Worm (Caenorhabditis elegans) whole organism, young adult: ENCODE results near the gene elmd-1.

Experiments
- F23B12.7 ChIP-seq: sonication (generic microtip); optimal IDR thresholded peaks from 2 replicates; lab custom pipeline; 2017; ENCODE audit warnings: missing genetic modification characterization, mild to moderate bottlenecking, missing compliant biosample characterization, antibody characterized with exemption, moderate library complexity; ENCODE audit not compliant: insufficient read depth
- ama-1 ChIP-seq, 3 experiments: fragments of 150-350 bp in 1 of 3; sonication (generic microtip) in 2 of 3; optimal IDR thresholded peaks; 2 replicates each; lab custom pipeline; 2014 to 2018; ENCODE audit warnings: missing biosample characterization in 2 of 3, missing genetic modification characterization in 2 of 3, missing genetic modification reagents in 2 of 3
- ceh-27 ChIP-seq: fragments of 200-800 bp; sonication (Bioruptor generic); optimal IDR thresholded peaks from 2 replicates; lab custom pipeline; 2018; ENCODE audit warnings: mild to moderate bottlenecking, missing genetic modification characterization, moderate library complexity, missing compliant biosample characterization
- ceh-58 ChIP-seq: fragments of 200-800 bp; sonication (Bioruptor generic); IDR thresholded peaks from 2 replicates; pipeline ENCODE4 v1.3.6; 2022; ENCODE audit warnings: missing genetic modification characterization, missing compliant biosample characterization
- dpl-1 ChIP-seq: fragments of 150-350 bp; optimal IDR thresholded peaks from 2 replicates; lab custom pipeline; 2014; ENCODE audit warnings: missing biosample characterization, missing genetic modification reagents, missing genetic modification characterization
- lag-1 ChIP-seq: fragments of 200-800 bp; sonication (Bioruptor generic); IDR thresholded peaks from 2 replicates; pipeline ENCODE4 v1.3.6; 2022; ENCODE audit warnings: missing genetic modification reagents, missing genetic modification characterization, missing compliant biosample characterization
- madf-8 ChIP-seq: fragments of 200-800 bp; sonication (Bioruptor generic); conservative IDR thresholded peaks from 2 replicates; pipeline ENCODE4 v1.3.6; 2022; ENCODE audit warnings: missing genetic modification reagents, missing genetic modification characterization, missing compliant biosample characterization
- nhr-120 ChIP-seq: fragments of 200-800 bp; sonication (Bioruptor generic); IDR thresholded peaks from 2 replicates; pipeline ENCODE4 v1.3.6; 2022; ENCODE audit warnings: missing genetic modification characterization, missing compliant biosample characterization
- pha-4 ChIP-seq: fragments of 150-350 bp; sonication (generic microtip); optimal IDR thresholded peaks from 2 replicates; lab custom pipeline; 2014; ENCODE audit warnings: missing biosample characterization, missing genetic modification reagents, missing genetic modification characterization
- sea-2 ChIP-seq: fragments of 200-800 bp; sonication (Bioruptor generic); IDR thresholded peaks from 2 replicates; pipeline ENCODE4 v1.3.6; 2022; ENCODE audit warnings: missing genetic modification characterization, missing compliant biosample characterization
- ztf-22 ChIP-seq: fragments of 200-800 bp; sonication (Bioruptor generic); optimal IDR thresholded peaks from 2 replicates; lab custom pipeline; 2018; ENCODE audit warnings: mild to moderate bottlenecking, missing genetic modification characterization, moderate library complexity, missing compliant biosample characterization

DNA sequence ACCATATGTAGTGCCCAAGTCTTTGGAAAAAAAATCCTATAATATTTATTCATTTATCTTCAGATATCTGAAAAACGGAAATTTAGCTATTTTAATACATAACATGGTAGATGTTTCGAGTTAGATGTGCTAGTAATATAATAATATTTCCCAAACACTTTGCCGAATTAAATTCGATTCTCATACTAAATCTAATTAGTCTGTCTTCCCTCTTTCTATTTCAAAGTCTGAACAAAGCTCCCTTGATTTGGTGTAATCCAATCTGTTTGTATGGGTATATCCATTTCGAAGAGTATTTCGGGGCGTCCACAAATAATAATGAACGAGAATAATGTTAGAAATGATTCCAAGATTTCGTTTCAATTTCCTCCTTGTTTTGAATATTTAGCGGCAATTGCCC, 24.7 kb downstream of the elmd-1 start:
- TF ChIP-seq ztf-22 (no peak), sea-2 (GFP tag; lab: Robert Waterston, UW) (no peak), ceh-58 (no peak), lag-1 (GFP tag; lab: Robert Waterston, UW) (no peak), madf-8 (GFP tag; lab: Robert Waterston, UW) (no peak), F23B12.7 (tag; lab: Kevin White, UChicago) (no peak), ama-1 (optimal IDR thresholded peaks at IDR 0.05; lab: Kevin White, UChicago) (no peak), ama-1 (GFP tag; optimal IDR thresholded peaks at IDR 0.05; lab: Kevin White, UChicago) (no peak), dpl-1 (GFP tag; lab: Kevin White, UChicago) (no peak), ceh-27 (GFP tag; lab: Kevin White, UChicago) (no peak), pha-4 (tag; lab: Kevin White, UChicago) (no peak), nhr-120 (GFP tag; lab: Robert Waterston, UW) (no peak)
